Fruit fly (Drosophila melanogaster) whole organism, embryonic: Measurements from ENCODE around the gene CG32647.

Experiments used
- Bdp1 ChIP-seq: fragments of 200-800 bp; sonication (Bioruptor generic); optimal IDR thresholded peaks from 3 replicates; lab custom pipeline; 2016; ENCODE audit warnings: missing biosample characterization, missing genetic modification characterization
- CG10462 ChIP-seq: fragments of 200-800 bp; sonication (Bioruptor generic); optimal IDR thresholded peaks from 2 replicates; lab custom pipeline; 2016; ENCODE audit warnings: missing biosample characterization, missing genetic modification characterization
- CG10565 ChIP-seq: fragments of 200-800 bp; sonication (Bioruptor generic); optimal IDR thresholded peaks from 3 replicates; lab custom pipeline; 2016; ENCODE audit warnings: missing biosample characterization, mild to moderate bottlenecking, missing genetic modification characterization
- CG10959 ChIP-seq: fragments of 200-800 bp; sonication (Bioruptor generic); IDR thresholded peaks from 2 replicates; pipeline ENCODE4 v1.3.6; 2022; ENCODE audit warnings: missing biosample characterization, missing genetic modification characterization
- CG11695 ChIP-seq: fragments of 200-800 bp; sonication (Bioruptor generic); IDR thresholded peaks from 3 replicates; pipeline ENCODE4 v1.3.6; 2022; ENCODE audit warnings: missing biosample characterization, missing genetic modification characterization
- CG13775 ChIP-seq: fragments of 200-800 bp; sonication (Bioruptor generic); optimal IDR thresholded peaks from 3 replicates; lab custom pipeline; 2017; ENCODE audit warnings: missing biosample characterization, mild to moderate bottlenecking, missing genetic modification characterization
- CG14860 ChIP-seq: fragments of 200-800 bp; sonication (Bioruptor generic); IDR thresholded peaks from 3 replicates; pipeline ENCODE4 v1.3.6; 2022; ENCODE audit warnings: missing biosample characterization, missing genetic modification characterization; ENCODE audit not compliant: partially characterized antibody
- CG15514 ChIP-seq: fragments of 200-800 bp; sonication (Bioruptor generic); optimal IDR thresholded peaks from 3 replicates; lab custom pipeline; 2017; ENCODE audit warnings: missing biosample characterization, missing genetic modification characterization, mild to moderate bottlenecking, moderate library complexity, missing genetic modification reagents
- CG15601 ChIP-seq: fragments of 200-800 bp; sonication (Bioruptor generic); optimal IDR thresholded peaks from 3 replicates; lab custom pipeline; 2019; ENCODE audit warnings: missing biosample characterization, mild to moderate bottlenecking, missing genetic modification characterization, moderate library complexity
- CG1603 ChIP-seq: fragments of 200-800 bp; sonication (Bioruptor generic); optimal IDR thresholded peaks from 2 replicates; lab custom pipeline; 2019; ENCODE audit warnings: missing biosample characterization, mild to moderate bottlenecking, missing genetic modification characterization, moderate library complexity
- CG17359 ChIP-seq: fragments of 200-800 bp; sonication (Bioruptor generic); optimal IDR thresholded peaks from 3 replicates; lab custom pipeline; 2018; ENCODE audit warnings: missing biosample characterization, mild to moderate bottlenecking, missing genetic modification characterization, moderate library complexity
- CG1792 ChIP-seq: fragments of 200-800 bp; sonication (Bioruptor generic); optimal IDR thresholded peaks from 2 replicates; lab custom pipeline; 2016; ENCODE audit warnings: missing biosample characterization, missing genetic modification characterization
- CG34376 ChIP-seq: fragments of 200-800 bp; sonication (Bioruptor generic); optimal IDR thresholded peaks from 2 replicates; lab custom pipeline; 2018; ENCODE audit warnings: missing biosample characterization, mild to moderate bottlenecking, missing genetic modification characterization
- CG3726 ChIP-seq: fragments of 200-800 bp; sonication (Bioruptor generic); IDR thresholded peaks from 3 replicates; pipeline ENCODE4, ENCODE4 v1.3.6; 2022; ENCODE audit warnings: missing biosample characterization, missing genetic modification characterization
- CG4328 ChIP-seq: fragments of 200-800 bp; sonication (Bioruptor generic); optimal IDR thresholded peaks from 3 replicates; lab custom pipeline; 2017; ENCODE audit warnings: missing biosample characterization, missing genetic modification reagents, missing genetic modification characterization
- CG4360 ChIP-seq: fragments of 200-800 bp; sonication (Bioruptor generic); IDR thresholded peaks from 2 replicates; pipeline ENCODE4 v1.3.6; 2022; ENCODE audit warnings: missing biosample characterization, missing genetic modification characterization
- CG6175 ChIP-seq: fragments of 200-800 bp; sonication (Bioruptor generic); IDR thresholded peaks from 3 replicates; pipeline ENCODE4 v1.3.6; 2022; ENCODE audit warnings: missing biosample characterization, missing genetic modification characterization
- CG6254 ChIP-seq: fragments of 200-800 bp; sonication (Bioruptor generic); optimal IDR thresholded peaks from 3 replicates; lab custom pipeline; 2017; ENCODE audit warnings: mild to moderate bottlenecking, missing biosample characterization, missing genetic modification reagents, missing genetic modification characterization
- CG7556 ChIP-seq: fragments of 200-800 bp; sonication (Bioruptor generic); optimal IDR thresholded peaks from 2 replicates; lab custom pipeline; 2017; ENCODE audit warnings: missing biosample characterization, mild to moderate bottlenecking, missing genetic modification characterization
- CG7963 ChIP-seq: fragments of 200-800 bp; sonication (Bioruptor generic); IDR thresholded peaks from 3 replicates; pipeline ENCODE4 v1.3.6; 2022; ENCODE audit warnings: missing biosample characterization, missing genetic modification characterization; ENCODE audit not compliant: partially characterized antibody
- CG8388 ChIP-seq: fragments of 200-800 bp; sonication (Bioruptor generic); optimal IDR thresholded peaks from 2 replicates; lab custom pipeline; 2019; ENCODE audit warnings: missing biosample characterization, mild to moderate bottlenecking, missing genetic modification characterization, moderate library complexity
- CG8478 ChIP-seq: fragments of >200 bp; optimal IDR thresholded peaks from 2 replicates; lab custom pipeline; 2018
- CG9215 ChIP-seq: fragments of 200-800 bp; sonication (Bioruptor generic); IDR thresholded peaks from 2 replicates; pipeline ENCODE4 v1.3.6; 2022; ENCODE audit warnings: missing biosample characterization, missing genetic modification characterization
- CG9727 ChIP-seq: fragments of 200-800 bp; sonication (Bioruptor generic); optimal IDR thresholded peaks from 3 replicates; lab custom pipeline; 2017; ENCODE audit warnings: missing biosample characterization, mild to moderate bottlenecking, missing genetic modification characterization
- Dip3 ChIP-seq: fragments of 200-800 bp; sonication (Bioruptor generic); optimal IDR thresholded peaks from 3 replicates; lab custom pipeline; 2016; ENCODE audit warnings: missing biosample characterization, missing genetic modification characterization
- Doc2 ChIP-seq: fragments of 200-800 bp; sonication (Bioruptor generic); IDR thresholded peaks from 2 replicates; pipeline ENCODE4 v1.3.6; 2022; ENCODE audit warnings: missing biosample characterization, missing genetic modification characterization
- GATAe ChIP-seq: fragments of 200-800 bp; sonication (Bioruptor generic); conservative IDR thresholded peaks from 2 replicates; pipeline ENCODE4 v1.3.6; 2022; ENCODE audit warnings: missing biosample characterization, missing genetic modification characterization
- H2.0 ChIP-seq: fragments of 200-800 bp; sonication (Bioruptor generic); IDR thresholded peaks from 2 replicates; pipeline ENCODE4 v1.3.6; 2022; ENCODE audit warnings: missing biosample characterization, missing genetic modification characterization
- MESR4 ChIP-seq: fragments of 200-800 bp; sonication (Bioruptor generic); optimal IDR thresholded peaks from 2 replicates; lab custom pipeline; 2018; ENCODE audit warnings: missing biosample characterization, mild to moderate bottlenecking, missing genetic modification characterization, moderate library complexity
- NK7.1 ChIP-seq: fragments of 200-800 bp; sonication (Bioruptor generic); optimal IDR thresholded peaks from 3 replicates; lab custom pipeline; 2016; ENCODE audit warnings: missing biosample characterization, missing genetic modification characterization
- Nf-YB ChIP-seq: fragments of 200-800 bp; sonication (Bioruptor generic); optimal IDR thresholded peaks from 3 replicates; lab custom pipeline; 2019; ENCODE audit warnings: missing biosample characterization, mild to moderate bottlenecking, missing genetic modification characterization, moderate library complexity
- Scr ChIP-seq: fragments of 200-800 bp; sonication (Bioruptor generic); IDR thresholded peaks from 2 replicates; pipeline ENCODE4 v1.3.6; 2022; ENCODE audit warnings: missing biosample characterization, missing genetic modification characterization; ENCODE audit not compliant: partially characterized antibody
- Sin3A ChIP-seq: fragments of >200 bp; optimal IDR thresholded peaks from 2 replicates; lab custom pipeline; 2018
- Sox102F ChIP-seq: fragments of 200-800 bp; sonication (Bioruptor generic); optimal IDR thresholded peaks from 2 replicates; lab custom pipeline; 2018; ENCODE audit warnings: missing biosample characterization, mild to moderate bottlenecking, missing genetic modification characterization, moderate library complexity
- Sry-β ChIP-seq: fragments of 200-800 bp; sonication (Bioruptor generic); optimal IDR thresholded peaks from 2 replicates; lab custom pipeline; 2018; ENCODE audit warnings: missing biosample characterization, mild to moderate bottlenecking, missing genetic modification characterization, moderate library complexity
- YL-1 ChIP-seq: fragments of 200-800 bp; sonication (Bioruptor generic); optimal IDR thresholded peaks from 3 replicates; lab custom pipeline; 2017; ENCODE audit warnings: missing biosample characterization, mild to moderate bottlenecking, missing genetic modification characterization
- ato ChIP-seq: fragments of 200-800 bp; sonication (Bioruptor generic); IDR thresholded peaks from 2 replicates; pipeline ENCODE4 v1.3.6; 2022; ENCODE audit warnings: missing biosample characterization, missing genetic modification characterization; ENCODE audit not compliant: partially characterized antibody
- exex ChIP-seq: fragments of 200-800 bp; sonication (Bioruptor generic); optimal IDR thresholded peaks from 4 replicates; lab custom pipeline; 2018; ENCODE audit warnings: missing biosample characterization, mild to moderate bottlenecking, missing genetic modification characterization, moderate library complexity
- fd96Cb ChIP-seq: fragments of 200-800 bp; sonication (Bioruptor generic); optimal IDR thresholded peaks from 2 replicates; lab custom pipeline; 2018; ENCODE audit warnings: missing biosample characterization, mild to moderate bottlenecking, missing genetic modification characterization, moderate library complexity
- gem ChIP-seq: fragments of 200-800 bp; sonication (Bioruptor generic); optimal IDR thresholded peaks from 2 replicates; lab custom pipeline; 2019; ENCODE audit warnings: missing biosample characterization, mild to moderate bottlenecking, missing genetic modification characterization, moderate library complexity
- grau ChIP-seq: fragments of 200-800 bp; optimal IDR thresholded peaks from 3 replicates; lab custom pipeline; 2019; ENCODE audit warnings: missing biosample characterization, mild to moderate bottlenecking, missing genetic modification characterization, moderate library complexity
- gt ChIP-seq: fragments of 200-800 bp; sonication (Bioruptor generic); IDR thresholded peaks from 2 replicates; pipeline ENCODE4 v1.3.6; 2022; ENCODE audit warnings: missing biosample characterization, missing genetic modification characterization
- jumu ChIP-seq: fragments of 200-800 bp; sonication (Bioruptor generic); optimal IDR thresholded peaks from 3 replicates; lab custom pipeline; 2016; ENCODE audit warnings: missing biosample characterization, missing genetic modification characterization
- kah ChIP-seq: fragments of 200-800 bp; sonication (Bioruptor generic); optimal IDR thresholded peaks from 2 replicates; lab custom pipeline; 2018; ENCODE audit warnings: missing biosample characterization, mild to moderate bottlenecking, missing genetic modification characterization
- lbe ChIP-seq: fragments of 200-800 bp; sonication (Bioruptor generic); optimal IDR thresholded peaks from 2 replicates; lab custom pipeline; 2016; ENCODE audit warnings: missing biosample characterization, mild to moderate bottlenecking, missing genetic modification characterization
- nmo ChIP-seq: fragments of 200-800 bp; sonication (Bioruptor generic); optimal IDR thresholded peaks from 2 replicates; lab custom pipeline; 2018; ENCODE audit warnings: missing biosample characterization, mild to moderate bottlenecking, missing genetic modification characterization, moderate library complexity
- pnt ChIP-seq: fragments of 200-800 bp; sonication (Bioruptor generic); optimal IDR thresholded peaks from 3 replicates; lab custom pipeline; 2016; ENCODE audit warnings: missing biosample characterization, missing genetic modification characterization
- ranshi ChIP-seq: fragments of 200-800 bp; sonication (Bioruptor generic); IDR thresholded peaks from 2 replicates; pipeline ENCODE4 v1.3.6; 2022; ENCODE audit warnings: missing biosample characterization, missing genetic modification characterization
- run ChIP-seq: fragments of 200-800 bp; sonication (Bioruptor generic); optimal IDR thresholded peaks from 3 replicates; lab custom pipeline; 2018; ENCODE audit warnings: missing biosample characterization, mild to moderate bottlenecking, missing genetic modification characterization
- sug ChIP-seq: fragments of 200-800 bp; optimal IDR thresholded peaks from 2 replicates; lab custom pipeline; 2019; ENCODE audit warnings: missing biosample characterization, mild to moderate bottlenecking, missing genetic modification characterization, moderate library complexity

The CG32647 gene

dm6 chrX:12737057-12737734 is 47.6 kb downstream of the CG32647 start (continued):
- no peak for TF ChIP-seq ato
- TF ChIP-seq CG15601 (tag; lab: Kevin White, UChicago), result no peak
- TF ChIP-seq CG9215 (GFP tag; lab: Robert Waterston, UW), result no peak
- TF ChIP-seq CG8388 (GFP tag; lab: Kevin White, UChicago), result no peak
- no peak for TF ChIP-seq sug (tag; lab: Kevin White, UChicago)
- TF ChIP-seq CG4328 (GFP tag; lab: Kevin White, UChicago), result no peak
- no peak for TF ChIP-seq CG6175 (GFP tag; lab: Robert Waterston, UW)
- no peak for TF ChIP-seq run (tag; lab: Kevin White, UChicago)
- TF ChIP-seq Nf-YB (GFP tag; lab: Kevin White, UChicago), result no peak
- no peak for TF ChIP-seq Sry-β (GFP tag; lab: Kevin White, UChicago)
- TF ChIP-seq CG14860, result no peak
- no peak for TF ChIP-seq kah
- TF ChIP-seq gem (tag; lab: Kevin White, UChicago), result peak; percentile 8
- TF ChIP-seq CG15514, result peak; percentile 6
- no peak for TF ChIP-seq CG3726 (GFP tag; lab: Robert Waterston, UW)
- TF ChIP-seq Sin3A, result no peak
- no peak for TF ChIP-seq CG10959 (GFP tag; lab: Robert Waterston, UW)
- no peak for TF ChIP-seq CG34376 (GFP tag; lab: Kevin White, UChicago)
- TF ChIP-seq H2.0, result no peak
- no peak for TF ChIP-seq YL-1 (GFP tag; lab: Kevin White, UChicago)
- no peak for TF ChIP-seq gt (GFP tag; lab: Robert Waterston, UW)
- TF ChIP-seq CG13775 (GFP tag; lab: Kevin White, UChicago), result no peak
- no peak for TF ChIP-seq Dip3 (GFP tag; lab: Kevin White, UChicago)
- no peak for TF ChIP-seq MESR4 (GFP tag; lab: Kevin White, UChicago)
- TF ChIP-seq CG9727, result peak; percentile 17
- TF ChIP-seq lbe (GFP tag; lab: Kevin White, UChicago), result peak; percentile 61
- 0 out of 3 replicates have a peak, but pooled peaks have one; percentile 55 for TF ChIP-seq CG11695 (GFP tag; lab: Robert Waterston, UW)
- no peak for TF ChIP-seq CG7963
- 0 out of 2 replicates have a peak, but pooled peaks have one; percentile 27 for TF ChIP-seq GATAe (GFP tag; lab: Robert Waterston, UW)
- TF ChIP-seq CG8478 (lab: Kevin White, UChicago), result no peak
- no peak for TF ChIP-seq Doc2
- TF ChIP-seq pnt (GFP tag; lab: Kevin White, UChicago), result no peak
- peak; percentile 42 for TF ChIP-seq exex
- TF ChIP-seq fd96Cb (tag; lab: Kevin White, UChicago), result no peak
- no peak for TF ChIP-seq CG10462 (GFP tag; lab: Kevin White, UChicago)
- no peak for TF ChIP-seq grau
- TF ChIP-seq Bdp1, result no peak
- TF ChIP-seq nmo (GFP tag; lab: Kevin White, UChicago), result no peak
- TF ChIP-seq jumu, result no peak
- TF ChIP-seq Sox102F, result no peak
- TF ChIP-seq NK7.1 (GFP tag; lab: Kevin White, UChicago), result peak; percentile 27
- no peak for TF ChIP-seq CG17359 (tag; lab: Kevin White, UChicago)
- TF ChIP-seq ranshi (GFP tag; lab: Robert Waterston, UW), result no peak
- TF ChIP-seq Scr (GFP tag; lab: Robert Waterston, UW), result no peak
- no peak for TF ChIP-seq CG10565
- TF ChIP-seq CG1792 (GFP tag; lab: Kevin White, UChicago), result no peak
- TF ChIP-seq CG6254 (GFP tag; lab: Kevin White, UChicago), result no peak
- no peak for TF ChIP-seq CG7556 (GFP tag; lab: Kevin White, UChicago)
- peak; percentile 20 for TF ChIP-seq CG1603 (tag; lab: Kevin White, UChicago)
- TF ChIP-seq CG4360 (GFP tag; lab: Robert Waterston, UW), result peak; percentile 77
